Worm (Caenorhabditis elegans) whole organism, L3 larva: Measurements from ENCODE around the gene F40G9.15.

ENCODE experiments used
- ama-1 ChIP-seq: fragments of 150-350 bp; optimal IDR thresholded peaks from 2 replicates; lab custom pipeline; 2018
- nhr-237 ChIP-seq: fragments of 150-350 bp; optimal IDR thresholded peaks from 2 replicates; lab custom pipeline; 2014; ENCODE audit warnings: missing biosample characterization, missing genetic modification characterization
- nhr-28 ChIP-seq: fragments of 150-350 bp; optimal IDR thresholded peaks from 2 replicates; lab custom pipeline; 2014; ENCODE audit warnings: missing biosample characterization, missing genetic modification characterization
- pha-4 ChIP-seq: fragments of 150-350 bp; optimal IDR thresholded peaks from 2 replicates; lab custom pipeline; 2014; ENCODE audit warnings: missing biosample characterization, missing genetic modification reagents, missing genetic modification characterization

- TF ChIP-seq nhr-28 (tag; lab: Kevin White, UChicago) (no peak), ama-1 (lab: Kevin White, UChicago) (no peak), nhr-237 (tag; lab: Kevin White, UChicago) (no peak), pha-4 (tag; lab: Kevin White, UChicago) (no peak)
These were observed 8.7 kb upstream of the F40G9.15 start, which contains the start of gene F40G9.19 for ce11 chrIII:173501-173900.
